Fruit fly (Drosophila melanogaster) Kc167 (cell line): ENCODE measurements around the gene CG2865.

Experiments
- Myc ChIP-seq: fragments of >200 bp; optimal IDR thresholded peaks from 2 replicates; lab custom pipeline; 2017; ENCODE audit warnings: missing external identifiers
- h ChIP-seq: fragments of >200 bp; optimal IDR thresholded peaks from 3 replicates; lab custom pipeline; 2018; ENCODE audit warnings: missing external identifiers
- insv ChIP-seq: fragments of >200 bp; optimal IDR thresholded peaks from 3 replicates; lab custom pipeline; 2018; ENCODE audit warnings: missing external identifiers
- psq ChIP-seq: fragments of >200 bp; optimal IDR thresholded peaks from 2 replicates; lab custom pipeline; 2017; ENCODE audit warnings: missing external identifiers
- ttk ChIP-seq: sonication (Bioruptor generic); optimal IDR thresholded peaks from 2 replicates; lab custom pipeline; 2017; ENCODE audit warnings: missing external identifiers

dm6 chrX:2259763-2260162 lies 33.4 kb downstream of the CG2865 start, which contains the start of gene CG3078:
- no peak for TF ChIP-seq insv (lab: Kevin White, UChicago)
- no peak for TF ChIP-seq ttk (lab: Kevin White, UChicago)
- no peak for TF ChIP-seq psq (lab: Kevin White, UChicago)
- TF ChIP-seq h (lab: Kevin White, UChicago): no peak
- TF ChIP-seq Myc (lab: Kevin White, UChicago): no peak
